Fruit fly (Drosophila melanogaster): ENCODE results near the gene AIF.

AIF gene

DNA sequence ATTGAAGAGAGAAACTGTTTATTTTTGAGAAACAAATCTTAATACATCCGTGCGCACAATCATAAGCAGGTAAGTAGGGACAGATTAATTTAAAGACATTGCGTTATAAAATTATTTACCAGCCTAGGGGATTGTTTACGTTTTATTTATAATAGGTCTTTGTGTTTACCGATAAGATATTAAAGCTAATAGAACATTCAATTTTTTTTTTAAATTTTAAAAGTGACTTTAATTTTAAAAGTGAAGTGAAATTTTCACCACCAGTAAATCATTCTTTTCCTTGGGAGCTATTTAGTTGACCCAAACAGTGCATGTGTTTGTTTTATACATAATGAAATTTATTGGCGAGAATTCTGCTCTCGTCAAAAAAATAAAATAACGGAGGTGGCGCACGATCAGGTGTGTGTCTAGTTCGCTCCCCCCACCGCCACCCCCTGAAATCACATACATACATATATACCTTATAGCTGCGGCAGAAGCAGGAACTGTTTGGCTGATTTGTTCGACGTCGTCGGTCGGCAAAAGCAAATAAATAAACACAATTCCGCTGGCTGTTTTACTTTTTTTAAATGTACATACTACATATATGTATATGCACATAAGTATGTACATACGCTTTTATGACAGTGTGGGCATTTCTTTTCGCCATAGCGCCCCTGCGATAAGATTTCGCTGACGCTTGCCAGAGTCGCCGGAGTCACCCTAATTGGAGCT, 24.5 kb downstream of the AIF start (continued):
- TF ChIP-seq wdn (GFP tag; IDR thresholded peaks at IDR 0.05) (peak; percentile 43; the same call in 1 of the 2 replicates), trh (GFP tag; optimal IDR thresholded peaks at IDR 0.05) (no peak), Lhr (GFP tag; optimal IDR thresholded peaks at IDR 0.05) (no peak), tap (tag; optimal IDR thresholded peaks at IDR 0.05) (peak; percentile 15), CG6813 (GFP tag; optimal IDR thresholded peaks at IDR 0.05) (no peak), CG8478 (optimal IDR thresholded peaks at IDR 0.05) (no peak), CG13894 (tag; optimal IDR thresholded peaks at IDR 0.05) (peak; percentile 27), sc (optimal IDR thresholded peaks at IDR 0.05) (no peak), sc (GFP tag; optimal IDR thresholded peaks at IDR 0.05) (no peak), CG17359 (tag; optimal IDR thresholded peaks at IDR 0.05) (peak; percentile 23), repo (GFP tag; optimal IDR thresholded peaks at IDR 0.05) (no peak), CG31441 (GFP tag; IDR thresholded peaks at IDR 0.05) (peak; percentile 58), Myb (GFP tag; optimal IDR thresholded peaks at IDR 0.05) (no peak), CG30431 (GFP tag; optimal IDR thresholded peaks at IDR 0.05) (no peak), CG1792 (GFP tag; optimal IDR thresholded peaks at IDR 0.05) (no peak), slou (GFP tag; optimal IDR thresholded peaks at IDR 0.05) (no peak), CG14050 (GFP tag; IDR thresholded peaks at IDR 0.05) (no peak), Doc2 (GFP tag; IDR thresholded peaks at IDR 0.05) (no peak), bab2 (GFP tag; optimal IDR thresholded peaks at IDR 0.05) (peak; percentile 34), CG3838 (GFP tag; optimal IDR thresholded peaks at IDR 0.05) (no peak), CG15479 (GFP tag; optimal IDR thresholded peaks at IDR 0.05) (no peak), CG6254 (GFP tag; optimal IDR thresholded peaks at IDR 0.05) (no peak), nerfin-1 (tag; optimal IDR thresholded peaks at IDR 0.05) (peak; percentile 8), CG2120 (GFP tag; optimal IDR thresholded peaks at IDR 0.05) (peak; percentile 79), CG7556 (GFP tag; optimal IDR thresholded peaks at IDR 0.05) (peak; percentile 72), CG33557 (GFP tag; optimal IDR thresholded peaks at IDR 0.05) (no peak), Tbp (GFP tag; optimal IDR thresholded peaks at IDR 0.05) (no peak), Asciz (GFP tag; optimal IDR thresholded peaks at IDR 0.05) (no peak), sr (GFP tag; IDR thresholded peaks at IDR 0.05) (no peak), CG4707 (GFP tag; optimal IDR thresholded peaks at IDR 0.05) (no peak), CG5953 (GFP tag; IDR thresholded peaks at IDR 0.05) (no peak), kah (GFP tag; optimal IDR thresholded peaks at IDR 0.05) (no peak), ase (GFP tag; IDR thresholded peaks at IDR 0.05) (0 out of 3 replicates have a peak, but pooled peaks have one; percentile 33), CG18764 (GFP tag; optimal IDR thresholded peaks at IDR 0.05) (no peak), CG31224 (GFP tag; IDR thresholded peaks at IDR 0.05) (peak; percentile 50), CG7987 (GFP tag; optimal IDR thresholded peaks at IDR 0.05) (no peak), fd96Cb (tag; optimal IDR thresholded peaks at IDR 0.05) (peak; percentile 19), CG8089 (GFP tag; optimal IDR thresholded peaks at IDR 0.05) (no peak), aop (GFP tag; IDR thresholded peaks at IDR 0.05) (peak; percentile 76; the same call in 1 of the 2 replicates), CG15696 (tag; optimal IDR thresholded peaks at IDR 0.05) (peak; percentile 18), CG12071 (GFP tag; optimal IDR thresholded peaks at IDR 0.05) (no peak), CG3847 (GFP tag; IDR thresholded peaks at IDR 0.05) (peak; percentile 73), CG10366 (GFP tag; IDR thresholded peaks at IDR 0.05) (peak; percentile 32; the same call in 1 of the 2 replicates), sim (GFP tag; IDR thresholded peaks at IDR 0.05) (no peak), dm (GFP tag; optimal IDR thresholded peaks at IDR 0.05) (no peak), crc (GFP tag; optimal IDR thresholded peaks at IDR 0.05) (no peak), tx (GFP tag; optimal IDR thresholded peaks at IDR 0.05) (no peak), HLHmδ (GFP tag; optimal IDR thresholded peaks at IDR 0.05) (no peak), tup (GFP tag; optimal IDR thresholded peaks at IDR 0.05) (no peak), unc-4 (GFP tag; IDR thresholded peaks at IDR 0.05; ENCODE audit: partially characterized antibody) (no peak), tin (GFP tag; optimal IDR thresholded peaks at IDR 0.05) (no peak)
